Worm (Caenorhabditis elegans) whole organism, L1 larva: ENCODE measurements around the gene puf-9.

Experiments used
- F16B12.6 ChIP-seq: fragments of 150-350 bp; optimal IDR thresholded peaks from 2 replicates; lab custom pipeline; 2014; ENCODE audit warnings: missing biosample characterization, missing genetic modification characterization
- Y116A8C.19 ChIP-seq: sonication (generic microtip); optimal IDR thresholded peaks from 2 replicates; lab custom pipeline; 2016; ENCODE audit warnings: missing compliant biosample characterization, missing genetic modification characterization, borderline replicate concordance
- blmp-1 ChIP-seq: fragments of 150-350 bp; optimal IDR thresholded peaks from 2 replicates; lab custom pipeline; 2014; ENCODE audit warnings: missing biosample characterization, missing genetic modification characterization
- ceh-82 ChIP-seq, 3 experiments: fragments of 150-350 bp in 1 of 3; sonication (generic microtip) in 2 of 3; optimal IDR thresholded peaks; 2 replicates each; lab custom pipeline; 2014 to 2017; ENCODE audit warnings: missing biosample characterization in 3 of 3, missing genetic modification characterization in 3 of 3
- ceh-88 ChIP-seq: fragments of 200-800 bp; sonication (Bioruptor generic); IDR thresholded peaks from 2 replicates; pipeline ENCODE4 v1.3.6; 2022; ENCODE audit warnings: missing genetic modification characterization, missing compliant biosample characterization
- ceh-90 ChIP-seq: sonication (generic microtip); optimal IDR thresholded peaks from 2 replicates; lab custom pipeline; 2016; ENCODE audit warnings: missing genetic modification characterization, missing compliant biosample characterization
- dpl-1 ChIP-seq, 3 experiments: fragments of 150-350 bp in 2 of 3; sonication (generic microtip) in 1 of 3; optimal IDR thresholded peaks; 2 replicates each; lab custom pipeline; 2014 to 2017; ENCODE audit warnings: missing biosample characterization in 3 of 3, missing genetic modification characterization in 3 of 3, missing genetic modification reagents in 3 of 3
- efl-1 ChIP-seq, 4 experiments: fragments of 150-350 bp; optimal IDR thresholded peaks in 3 of 4; peaks in 1 of 4; 1 replicate in 1 of 4; 2 replicates in 3 of 4; lab custom pipeline; 2014; ENCODE audit warnings: missing biosample characterization in 2 of 4, missing genetic modification characterization in 2 of 4, missing genetic modification reagents in 2 of 4
- egl-13 ChIP-seq: sonication (generic microtip); optimal IDR thresholded peaks from 2 replicates; lab custom pipeline; 2016; ENCODE audit warnings: missing genotype, missing genetic modification reagents, missing genetic modification characterization, missing compliant biosample characterization
- elt-3 ChIP-seq, 6 experiments: fragments of 150-350 bp in 1 of 6; sonication (generic microtip); optimal IDR thresholded peaks; 2 replicates each; lab custom pipeline; 2017 to 2018; ENCODE audit warnings: missing biosample characterization in 6 of 6, missing genetic modification characterization in 6 of 6, inconsistent platforms in 1 of 6
- ets-5 ChIP-seq: fragments of 200-800 bp; sonication (Bioruptor generic); IDR thresholded peaks from 2 replicates; pipeline ENCODE4 v1.3.6; 2022; ENCODE audit warnings: missing genetic modification characterization, missing compliant biosample characterization
- fkh-10 ChIP-seq: sonication (generic microtip); optimal IDR thresholded peaks from 2 replicates; lab custom pipeline; 2017; ENCODE audit warnings: missing biosample characterization, missing genetic modification reagents, missing genetic modification characterization
- fkh-8 ChIP-seq: sonication (generic microtip); optimal IDR thresholded peaks from 2 replicates; lab custom pipeline; 2016; ENCODE audit warnings: mild to moderate bottlenecking, missing genetic modification characterization, missing compliant biosample characterization
- hpl-2 ChIP-seq: fragments of 150-350 bp; optimal IDR thresholded peaks from 2 replicates; lab custom pipeline; 2014; ENCODE audit warnings: missing biosample characterization, missing genetic modification reagents, missing genetic modification characterization
- irx-1 ChIP-seq: sonication (generic microtip); optimal IDR thresholded peaks from 2 replicates; lab custom pipeline; 2016; ENCODE audit warnings: missing genetic modification characterization, missing compliant biosample characterization
- lin-14 ChIP-seq: fragments of 200-800 bp; sonication (Bioruptor generic); optimal IDR thresholded peaks from 2 replicates; lab custom pipeline; 2018; ENCODE audit warnings: mild to moderate bottlenecking, missing genetic modification characterization, moderate library complexity, missing compliant biosample characterization
- mdl-1 ChIP-seq, 2 experiments: fragments of 150-350 bp; optimal IDR thresholded peaks; 2 replicates each; lab custom pipeline; 2014 to 2017; ENCODE audit warnings: missing biosample characterization in 2 of 2, missing genetic modification characterization in 2 of 2, inconsistent platforms in 1 of 2
- nhr-11 ChIP-seq: fragments of 150-350 bp; optimal IDR thresholded peaks from 2 replicates; lab custom pipeline; 2014; ENCODE audit warnings: missing biosample characterization, missing genetic modification characterization
- nhr-12 ChIP-seq: sonication (generic microtip); optimal IDR thresholded peaks from 2 replicates; lab custom pipeline; 2017; ENCODE audit warnings: missing biosample characterization, missing genetic modification characterization
- nhr-20 ChIP-seq: sonication (generic microtip); optimal IDR thresholded peaks from 2 replicates; lab custom pipeline; 2016; ENCODE audit warnings: mild to moderate bottlenecking, missing genetic modification characterization, missing compliant biosample characterization
- nhr-71 ChIP-seq: sonication (generic microtip); optimal IDR thresholded peaks from 2 replicates; lab custom pipeline; 2016; ENCODE audit warnings: mild to moderate bottlenecking, missing genetic modification characterization, moderate library complexity, missing compliant biosample characterization
- nhr-85 ChIP-seq: sonication (generic microtip); peaks from one replicate; lab custom pipeline; 2016; ENCODE audit warnings: missing genetic modification characterization, inconsistent platforms, missing compliant biosample characterization
- pag-3 ChIP-seq: sonication (generic microtip); optimal IDR thresholded peaks from 2 replicates; lab custom pipeline; 2017; ENCODE audit warnings: missing genetic modification characterization, mild to moderate bottlenecking, missing compliant biosample characterization, antibody characterized with exemption, borderline replicate concordance; ENCODE audit not compliant: insufficient read depth
- pax-3 ChIP-seq: fragments of 200-800 bp; sonication (Bioruptor generic); optimal IDR thresholded peaks from 2 replicates; lab custom pipeline; 2018; ENCODE audit warnings: mild to moderate bottlenecking, missing genetic modification characterization, moderate library complexity, missing compliant biosample characterization
- snu-23 ChIP-seq: sonication (generic microtip); optimal IDR thresholded peaks from 2 replicates; lab custom pipeline; 2016; ENCODE audit warnings: missing genetic modification characterization, missing compliant biosample characterization
- sptf-1 ChIP-seq: fragments of 150-350 bp; optimal IDR thresholded peaks from 2 replicates; lab custom pipeline; 2014; ENCODE audit warnings: missing biosample characterization, missing genetic modification characterization
- tbx-2 ChIP-seq: sonication (generic microtip); optimal IDR thresholded peaks from 2 replicates; lab custom pipeline; 2016; ENCODE audit warnings: missing genetic modification characterization, missing compliant biosample characterization
- tlp-1 ChIP-seq: fragments of 150-350 bp; optimal IDR thresholded peaks from 2 replicates; lab custom pipeline; 2014; ENCODE audit warnings: missing biosample characterization, missing genetic modification characterization
- unc-62 ChIP-seq: fragments of 150-350 bp; optimal IDR thresholded peaks from 2 replicates; lab custom pipeline; 2014; ENCODE audit warnings: missing biosample characterization, missing genetic modification reagents, missing genetic modification characterization
- unc-98 ChIP-seq: fragments of 200-800 bp; sonication (Bioruptor generic); IDR thresholded peaks from 2 replicates; pipeline ENCODE4 v1.3.6; 2022; ENCODE audit warnings: missing genetic modification characterization, missing compliant biosample characterization
- zag-1 ChIP-seq: fragments of 150-350 bp; optimal IDR thresholded peaks from 2 replicates; lab custom pipeline; 2014; ENCODE audit warnings: missing biosample characterization, missing genetic modification characterization
- ztf-11 ChIP-seq, 2 experiments: sonication (generic microtip); optimal IDR thresholded peaks; 2 replicates each; lab custom pipeline; 2016 to 2017; ENCODE audit warnings: missing genetic modification characterization in 2 of 2, missing biosample characterization in 1 of 2, missing compliant biosample characterization in 1 of 2

Gene puf-9

ce11 chrX:5854452-5855234, 13.3 kb downstream of the puf-9 start:
- TF ChIP-seq ets-5 (GFP tag; lab: Robert Waterston, UW) (no peak), irx-1 (tag; lab: Kevin White, UChicago) (no peak), blmp-1 (tag; lab: Kevin White, UChicago) (peak; percentile 95), elt-3 (tag; optimal IDR thresholded peaks at IDR 0.05; lab: Kevin White, UChicago) (peak in 2 of 6 experiments; percentile 39 to 55), nhr-85 (tag; lab: Kevin White, UChicago) (peak; percentile 70)

DNA sequence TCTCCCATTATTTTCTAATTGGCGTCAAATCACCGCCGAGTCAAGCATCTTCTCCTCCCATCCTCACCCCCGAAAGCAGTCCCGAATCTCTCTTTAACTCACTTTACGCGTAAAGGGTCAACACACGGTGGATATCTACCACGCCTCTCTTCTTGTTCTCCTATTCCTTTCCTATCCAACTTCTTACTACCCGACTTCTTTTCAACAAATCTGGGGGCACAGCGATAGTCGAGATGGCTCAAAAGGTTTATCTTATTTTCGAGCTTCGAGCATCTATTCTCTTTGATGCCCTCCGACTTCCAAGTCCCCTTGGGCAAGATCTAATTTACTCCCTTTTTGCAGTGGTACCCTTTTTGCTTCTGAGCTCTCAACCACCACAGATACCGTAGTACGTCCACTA, 17.8 kb downstream of the puf-9 start:
- TF ChIP-seq pax-3, result no peak
- TF ChIP-seq fkh-10, result peak; percentile 74
- no peak for TF ChIP-seq efl-1 (optimal IDR thresholded peaks at IDR 0.05; lab: Kevin White, UChicago)
- TF ChIP-seq efl-1 (GFP tag; optimal IDR thresholded peaks at IDR 0.05 in 1 of 2; lab: Kevin White, UChicago), result peak in 1 of 2 experiments; percentile 15
- TF ChIP-seq, all 84 proteins: peak for 2

ce11 chrX:5862408-5862807, 21.0 kb downstream of the puf-9 start, which contains the start of gene ctbp-1:
Gene ctbp-1, plus strand, starts transcription at chrX:5862708.
- TF ChIP-seq nhr-11 (tag; lab: Kevin White, UChicago) (no peak), unc-62 (GFP tag; lab: Kevin White, UChicago) (no peak), pag-3 (no peak), unc-98 (GFP tag; lab: Robert Waterston, UW) (no peak), tbx-2 (tag; lab: Kevin White, UChicago) (no peak), lin-14 (GFP tag; lab: Kevin White, UChicago) (no peak)
- TF ChIP-seq, all 84 proteins: peak for 0

- peak; percentile 53 for TF ChIP-seq lin-14 (GFP tag; lab: Kevin White, UChicago)
- peak in 1 of 3 experiments; percentile 26 for TF ChIP-seq ceh-82 (tag; optimal IDR thresholded peaks at IDR 0.05; lab: Kevin White, UChicago)
- TF ChIP-seq snu-23, result no peak
- peak; percentile 4 for TF ChIP-seq egl-13
- TF ChIP-seq, all 84 proteins: peak for 3
Observed at ce11 chrX:5868030-5868429, 26.6 kb downstream of the puf-9 start.

DNA sequence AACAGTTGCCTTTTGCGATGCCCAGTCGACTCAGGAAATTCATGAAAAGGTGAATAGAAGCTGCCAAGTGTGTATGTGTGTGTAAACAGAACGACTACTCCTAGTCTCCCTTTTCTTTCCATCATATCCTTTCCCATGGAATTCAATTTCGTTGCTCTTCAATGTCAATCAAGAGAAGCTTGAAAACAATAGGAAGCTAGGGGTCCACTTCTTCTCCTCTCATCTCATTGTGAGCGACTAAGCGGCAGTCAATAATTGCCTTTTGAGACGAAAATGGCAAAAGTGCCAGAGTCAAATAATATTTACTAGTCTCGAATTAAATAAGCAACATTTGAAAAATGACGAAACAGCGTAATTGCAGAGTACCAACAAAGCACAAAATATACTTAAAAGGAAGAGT, 28.2 kb downstream of the puf-9 start:
- TF ChIP-seq irx-1 (tag; lab: Kevin White, UChicago), result no peak
- TF ChIP-seq lin-14 (GFP tag; lab: Kevin White, UChicago), result peak; percentile 44
- TF ChIP-seq fkh-10, result peak; percentile 9
- TF ChIP-seq, all 84 proteins: peak for 2

ce11 chrX:5872153-5872552, 30.8 kb downstream of the puf-9 start:
- no peak for TF ChIP-seq fkh-8
- TF ChIP-seq nhr-20 (tag; lab: Kevin White, UChicago), result no peak
- TF ChIP-seq tlp-1, result no peak
- TF ChIP-seq snu-23, result no peak
- TF ChIP-seq dpl-1 (GFP tag; optimal IDR thresholded peaks at IDR 0.05; lab: Kevin White, UChicago), result no peak
- no peak for TF ChIP-seq ceh-88
- TF ChIP-seq sptf-1 (tag; lab: Kevin White, UChicago), result no peak
- TF ChIP-seq lin-14 (GFP tag; lab: Kevin White, UChicago), result no peak
- TF ChIP-seq hpl-2 (GFP tag; lab: Kevin White, UChicago), result no peak
- TF ChIP-seq zag-1 (tag; lab: Kevin White, UChicago), result no peak
- TF ChIP-seq F16B12.6 (tag; lab: Kevin White, UChicago), result no peak
- TF ChIP-seq egl-13, result no peak

- TF ChIP-seq nhr-12, result no peak
- TF ChIP-seq Y116A8C.19 (tag; lab: Kevin White, UChicago), result no peak
- TF ChIP-seq ztf-11 (tag; optimal IDR thresholded peaks at IDR 0.05; lab: Kevin White, UChicago), result no peak
- no peak for TF ChIP-seq dpl-1 (GFP tag; optimal IDR thresholded peaks at IDR 0.05; lab: Kevin White, UChicago)
- TF ChIP-seq fkh-10, result no peak
- TF ChIP-seq ceh-90, result no peak
- no peak for TF ChIP-seq tlp-1
- TF ChIP-seq tbx-2 (tag; lab: Kevin White, UChicago), result no peak
- TF ChIP-seq nhr-71, result no peak
- TF ChIP-seq nhr-20 (tag; lab: Kevin White, UChicago), result no peak
- no peak for TF ChIP-seq mdl-1 (tag; optimal IDR thresholded peaks at IDR 0.05; lab: Kevin White, UChicago)
- no peak for TF ChIP-seq nhr-85 (tag; lab: Kevin White, UChicago)
Observed at ce11 chrX:5875567-5875966, 34.2 kb downstream of the puf-9 start, which contains the start of gene F49E10.4. Gene F49E10.4, plus strand, starts transcription at chrX:5875867.
